Worm (Caenorhabditis elegans): Measurements from ENCODE around the gene nhr-280.

The nhr-280 gene

DNA sequence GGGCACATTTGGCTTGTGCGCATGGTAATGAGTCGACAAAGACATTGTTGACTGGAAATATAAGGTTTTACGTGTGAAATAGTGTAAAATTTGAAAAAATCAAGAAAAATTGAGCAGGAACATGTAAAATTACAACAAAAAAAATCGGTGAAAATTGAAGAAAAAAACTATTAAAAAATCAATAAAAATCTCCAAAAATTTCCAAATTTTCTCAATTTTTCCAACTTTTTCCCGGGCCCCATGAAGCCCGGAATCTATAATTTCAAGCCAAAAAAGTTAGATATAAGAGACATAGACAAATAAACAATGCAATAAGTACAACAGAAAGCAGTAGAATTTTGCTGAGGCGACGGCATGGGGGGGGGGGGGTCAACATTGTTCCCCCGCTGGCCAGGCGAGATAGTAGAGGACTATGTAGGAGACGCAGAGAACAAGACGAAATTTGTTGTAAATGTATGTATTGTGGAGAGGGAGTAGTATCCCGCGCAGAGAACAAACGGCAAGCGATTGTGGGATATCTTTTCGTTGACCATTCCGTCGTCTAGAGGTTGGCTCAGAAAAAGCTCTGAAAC, 35.7 kb downstream of the nhr-280 start, which contains the start of gene pat-4:
Gene pat-4 (minus strand): TSS at position 51 of the 572 bp plus-strand sequence.
- TF ChIP-seq unc-62 (GFP tag; optimal IDR thresholded peaks at IDR 0.05): no peak

- TF ChIP-seq unc-62 (GFP tag; optimal IDR thresholded peaks at IDR 0.05): no peak
These were observed 38.3 kb downstream of the nhr-280 start for ce11 chrIII:92247-92646.

ce11 chrIII:89155-89554, 41.4 kb downstream of the nhr-280 start:
- TF ChIP-seq unc-62 (GFP tag; optimal IDR thresholded peaks at IDR 0.05): no peak

ce11 chrIII:87183-87582, 43.4 kb downstream of the nhr-280 start, which contains the start of the genes F54C4.4 and mrpl-40:
TSS of gene F54C4.4 (minus strand) at chrIII:87381.
TSS of gene mrpl-40 (plus strand) at chrIII:87559.
- no peak for TF ChIP-seq unc-62 (GFP tag; optimal IDR thresholded peaks at IDR 0.05)

ce11 chrIII:86316-86715, 44.2 kb downstream of the nhr-280 start, which contains the start of gene attf-3:
TSS of gene attf-3 (minus strand) at chrIII:86384.
- TF ChIP-seq unc-62 (GFP tag; optimal IDR thresholded peaks at IDR 0.05): no peak

ce11 chrIII:84372-84771, 46.2 kb downstream of the nhr-280 start:
- TF ChIP-seq unc-62 (GFP tag; optimal IDR thresholded peaks at IDR 0.05): no peak
